Fruit fly (Drosophila melanogaster): ENCODE results near the gene CG9213.
A peak's percentile ranks its signal among the peaks of the same experiment; 100 is the strongest.

Gene CG9213

dm6 chrX:15599697-15600096, 25.4 kb upstream of the CG9213 start (continued):
- TF ChIP-seq prd (optimal IDR thresholded peaks at IDR 0.05) (no peak), prd (GFP tag; IDR thresholded peaks at IDR 0.05) (peak; percentile 64), CG9797 (GFP tag; optimal IDR thresholded peaks at IDR 0.05) (no peak), CG15479 (GFP tag; optimal IDR thresholded peaks at IDR 0.05) (no peak), bab2 (GFP tag; optimal IDR thresholded peaks at IDR 0.05) (peak; percentile 24), PHDP (tag; optimal IDR thresholded peaks at IDR 0.05) (peak; percentile 55), ap (GFP tag; IDR thresholded peaks at IDR 0.05) (peak; percentile 44; the same call in 1 of the 2 replicates), wdn (GFP tag; IDR thresholded peaks at IDR 0.05) (peak; percentile 35; the same call in 1 of the 2 replicates), E2f2 (GFP tag; IDR thresholded peaks at IDR 0.05) (no peak; the same call in 1 of the 2 replicates), Lpt (GFP tag; optimal IDR thresholded peaks at IDR 0.05) (no peak), CG34422 (GFP tag; IDR thresholded peaks at IDR 0.05) (0 out of 3 replicates have a peak, but pooled peaks have one; percentile 24), CG14667 (GFP tag; IDR thresholded peaks at IDR 0.05) (peak; percentile 51), CG33557 (GFP tag; optimal IDR thresholded peaks at IDR 0.05) (no peak), sens (GFP tag) (peak; percentile 79), CG18619 (GFP tag; optimal IDR thresholded peaks at IDR 0.05) (no peak), Jarid2 (GFP tag; optimal IDR thresholded peaks at IDR 0.05) (peak; percentile 26), CG1602 (GFP tag; optimal IDR thresholded peaks at IDR 0.05) (peak; percentile 44), mam (GFP tag; optimal IDR thresholded peaks at IDR 0.05) (peak; percentile 53), eve (GFP tag; optimal IDR thresholded peaks at IDR 0.05) (peak in 1 of 2 experiments; percentile 69), Ptx1 (GFP tag; IDR thresholded peaks at IDR 0.05) (peak; percentile 68), emc (GFP tag; optimal IDR thresholded peaks at IDR 0.05) (peak; percentile 17), CG8944 (GFP tag; optimal IDR thresholded peaks at IDR 0.05) (peak; percentile 40), CG6654 (GFP tag; optimal IDR thresholded peaks at IDR 0.05) (no peak), jumu (GFP tag; optimal IDR thresholded peaks at IDR 0.05) (peak; percentile 29), Dref (GFP tag; IDR thresholded peaks at IDR 0.05) (no peak), crc (GFP tag; optimal IDR thresholded peaks at IDR 0.05) (peak; percentile 32), Meics (GFP tag; optimal IDR thresholded peaks at IDR 0.05) (peak; percentile 55), GATAe (GFP tag; conservative IDR thresholded peaks at IDR 0.05) (no peak), CG18476 (GFP tag; optimal IDR thresholded peaks at IDR 0.05) (no peak), gt (GFP tag; IDR thresholded peaks at IDR 0.05) (no peak), yki (optimal IDR thresholded peaks at IDR 0.05) (no peak), CG4820 (GFP tag; optimal IDR thresholded peaks at IDR 0.05) (peak; percentile 55), BEAF-32 (GFP tag; optimal IDR thresholded peaks at IDR 0.05) (no peak), gcm (GFP tag; optimal IDR thresholded peaks at IDR 0.05) (peak; percentile 33), CG8089 (GFP tag; optimal IDR thresholded peaks at IDR 0.05) (peak; percentile 39), Doc3 (GFP tag; IDR thresholded peaks at IDR 0.05; ENCODE audit: partially characterized antibody) (no peak), Trl (optimal IDR thresholded peaks at IDR 0.05) (no peak), Trl (GFP tag; optimal IDR thresholded peaks at IDR 0.05) (peak; percentile 50), hb (GFP tag; IDR thresholded peaks at IDR 0.05; ENCODE audit: partially characterized antibody) (no peak), fu2 (GFP tag; optimal IDR thresholded peaks at IDR 0.05) (peak; percentile 31), ham (GFP tag; IDR thresholded peaks at IDR 0.05) (0 out of 2 replicates have a peak, but pooled peaks have one; percentile 12), Atf3 (GFP tag; optimal IDR thresholded peaks at IDR 0.05) (peak; percentile 34), usp (GFP tag; optimal IDR thresholded peaks at IDR 0.05) (no peak), CG31441 (GFP tag; IDR thresholded peaks at IDR 0.05) (peak; percentile 48), CG14441 (GFP tag; IDR thresholded peaks at IDR 0.05) (peak; percentile 77), ase (GFP tag; IDR thresholded peaks at IDR 0.05) (0 out of 3 replicates have a peak, but pooled peaks have one; percentile 56), chinmo (GFP tag; IDR thresholded peaks at IDR 0.05; ENCODE audit: partially characterized antibody) (no peak), Mes4 (GFP tag; optimal IDR thresholded peaks at IDR 0.05) (peak; percentile 26), z (GFP tag; IDR thresholded peaks at IDR 0.05) (no peak), bsh (GFP tag; optimal IDR thresholded peaks at IDR 0.05) (peak in 1 of 2 experiments; percentile 57), bcd (GFP tag; optimal IDR thresholded peaks at IDR 0.05) (peak; percentile 47), CG6854 (GFP tag; optimal IDR thresholded peaks at IDR 0.05) (no peak), Xrp1 (GFP tag; IDR thresholded peaks at IDR 0.05) (peak; percentile 48; the same call in 1 of the 2 replicates)
